Worm (Caenorhabditis elegans): Measurements from ENCODE around the gene sru-6.

The sru-6 gene

ce11 chrIV:9525682-9526416, 35.4 kb downstream of the sru-6 start, which contains the start of gene elo-1 (continued):
- TF ChIP-seq daf-19 (GFP tag; conservative IDR thresholded peaks at IDR 0.05) (no peak), R02D3.7 (tag; optimal IDR thresholded peaks at IDR 0.05) (no peak), dmd-6 (GFP tag; IDR thresholded peaks at IDR 0.05) (peak; percentile 82), madf-9 (GFP tag; conservative IDR thresholded peaks at IDR 0.05) (0 out of 2 replicates have a peak, but pooled peaks have one; percentile 12), zip-11 (GFP tag; IDR thresholded peaks at IDR 0.05) (no peak), pha-4 (GFP tag; IDR thresholded peaks at IDR 0.05) (no peak), pha-4 (tag; optimal IDR thresholded peaks at IDR 0.05) (no peak), Y48G9A.11 (GFP tag; IDR thresholded peaks at IDR 0.05) (no peak), mdt-29 (GFP tag; IDR thresholded peaks at IDR 0.05) (peak; percentile 49; the same call in 1 of the 2 replicates), sdz-12 (GFP tag; optimal IDR thresholded peaks at IDR 0.05) (no peak), vab-7 (GFP tag; IDR thresholded peaks at IDR 0.05) (no peak), mes-2 (tag; optimal IDR thresholded peaks at IDR 0.05; ENCODE audit: poor library complexity, severe bottlenecking) (no peak), ceh-28 (tag; optimal IDR thresholded peaks at IDR 0.05) (no peak), unc-39 (tag; optimal IDR thresholded peaks at IDR 0.05) (no peak), ZK337.2 (GFP tag; IDR thresholded peaks at IDR 0.05) (no peak), snpc-1.2 (GFP tag; IDR thresholded peaks at IDR 0.05) (no peak), tag-97 (GFP tag; IDR thresholded peaks at IDR 0.05) (no peak), duxl-1 (tag; optimal IDR thresholded peaks at IDR 0.05; ENCODE audit: poor library complexity) (no peak), ztf-11 (tag; optimal IDR thresholded peaks at IDR 0.05) (no peak), ceh-32 (tag; optimal IDR thresholded peaks at IDR 0.05; ENCODE audit: poor library complexity) (no peak), nhr-77 (tag; optimal IDR thresholded peaks at IDR 0.05) (peak; percentile 53), nhr-102 (tag; optimal IDR thresholded peaks at IDR 0.05) (peak; percentile 39), F49E8.2 (tag; optimal IDR thresholded peaks at IDR 0.05; ENCODE audit: borderline replicate concordance) (no peak), nhr-237 (tag; optimal IDR thresholded peaks at IDR 0.05) (no peak), gei-8 (GFP tag; optimal IDR thresholded peaks at IDR 0.05) (no peak), nhr-42 (GFP tag; IDR thresholded peaks at IDR 0.05) (no peak), lin-39 (tag; optimal IDR thresholded peaks at IDR 0.05) (no peak), daf-12 (tag; optimal IDR thresholded peaks at IDR 0.05) (no peak), Y5F2A.4 (GFP tag; optimal IDR thresholded peaks at IDR 0.05) (no peak), unc-130 (GFP tag; optimal IDR thresholded peaks at IDR 0.05) (no peak), F10B5.3 (tag; optimal IDR thresholded peaks at IDR 0.05) (no peak), dpl-1 (GFP tag; optimal IDR thresholded peaks at IDR 0.05) (peak; percentile 26), nhr-41 (GFP tag; IDR thresholded peaks at IDR 0.05) (no peak), zfp-2 (tag; optimal IDR thresholded peaks at IDR 0.05) (no peak), nhr-25 (tag; optimal IDR thresholded peaks at IDR 0.05; ENCODE audit: borderline replicate concordance, insufficient read depth) (peak; percentile 11), ceh-44 (GFP tag; IDR thresholded peaks at IDR 0.05) (no peak), ceh-82 (tag; optimal IDR thresholded peaks at IDR 0.05) (no peak), nhr-48 (tag; optimal IDR thresholded peaks at IDR 0.05) (peak; percentile 63), T26A8.4 (GFP tag; IDR thresholded peaks at IDR 0.05) (no peak), nhr-10 (tag; optimal IDR thresholded peaks at IDR 0.05) (no peak), fkh-10 (GFP tag; optimal IDR thresholded peaks at IDR 0.05) (no peak), mep-1 (tag; optimal IDR thresholded peaks at IDR 0.05) (peak; percentile 36), nhr-28 (tag; optimal IDR thresholded peaks at IDR 0.05) (peak; percentile 83), daf-8 (GFP tag; IDR thresholded peaks at IDR 0.05) (no peak), snpc-4 (tag; optimal IDR thresholded peaks at IDR 0.05) (no peak), Y105C5A.15 (GFP tag; IDR thresholded peaks at IDR 0.05) (no peak), zip-2 (tag; optimal IDR thresholded peaks at IDR 0.05) (no peak), lin-1 (GFP tag; IDR thresholded peaks at IDR 0.05) (no peak), dmd-9 (GFP tag; IDR thresholded peaks at IDR 0.05) (no peak), F44E2.7 (GFP tag; IDR thresholded peaks at IDR 0.05) (no peak), hmg-1.1 (GFP tag; IDR thresholded peaks at IDR 0.05) (0 out of 2 replicates have a peak, but pooled peaks have one; percentile 42)

All from whole organism, L4 larva.